Worm (Caenorhabditis elegans) whole organism, young adult: ENCODE data around the gene T23B12.11.

Experiments
- D2030.7 ChIP-seq: fragments of 200-800 bp; sonication (Bioruptor generic); IDR thresholded peaks from 2 replicates; pipeline ENCODE4 v1.3.6; 2022; ENCODE audit warnings: missing genetic modification reagents, missing genetic modification characterization, missing compliant biosample characterization
- F10E7.11 ChIP-seq: sonication (generic microtip); optimal IDR thresholded peaks from 2 replicates; lab custom pipeline; 2017; ENCODE audit warnings: mild to moderate bottlenecking, missing genetic modification characterization, moderate library complexity, missing compliant biosample characterization
- F33H1.4 ChIP-seq: fragments of 200-800 bp; sonication (Bioruptor generic); IDR thresholded peaks from 2 replicates; pipeline ENCODE4 v1.3.6; 2022; ENCODE audit warnings: missing genetic modification reagents, missing genetic modification characterization, missing compliant biosample characterization
- F37B4.10 ChIP-seq: fragments of 200-800 bp; sonication (Bioruptor generic); IDR thresholded peaks from 2 replicates; pipeline ENCODE4 v1.3.6; 2022; ENCODE audit warnings: missing genetic modification characterization, missing compliant biosample characterization
- F39B2.1 ChIP-seq: fragments of 200-800 bp; sonication (Bioruptor generic); IDR thresholded peaks from 2 replicates; pipeline ENCODE4 v1.3.6; 2022; ENCODE audit warnings: missing genetic modification reagents, missing genetic modification characterization, missing compliant biosample characterization
- F49E8.2 ChIP-seq: sonication (generic microtip); optimal IDR thresholded peaks from 3 replicates; lab custom pipeline; 2017; ENCODE audit warnings: missing genetic modification characterization, mild to moderate bottlenecking, missing compliant biosample characterization, antibody characterized with exemption, moderate library complexity; ENCODE audit not compliant: insufficient read depth
- F52B5.7 ChIP-seq: sonication (generic microtip); optimal IDR thresholded peaks from 2 replicates; lab custom pipeline; 2016; ENCODE audit warnings: mild to moderate bottlenecking, missing genetic modification characterization, missing compliant biosample characterization
- F57A8.1 ChIP-seq: fragments of 200-800 bp; sonication (Bioruptor generic); optimal IDR thresholded peaks from 2 replicates; lab custom pipeline; 2018; ENCODE audit warnings: mild to moderate bottlenecking, missing genetic modification characterization, moderate library complexity, missing compliant biosample characterization
- Y53F4B.3 ChIP-seq: fragments of 200-800 bp; sonication (Bioruptor generic); IDR thresholded peaks from 2 replicates; pipeline ENCODE4 v1.3.6; 2022; ENCODE audit warnings: missing genetic modification reagents, missing genetic modification characterization, missing compliant biosample characterization
- Y79H2A.3 ChIP-seq: fragments of 200-800 bp; sonication (Bioruptor generic); conservative IDR thresholded peaks from 2 replicates; pipeline ENCODE4 v1.3.6; 2022; ENCODE audit warnings: missing genetic modification reagents, missing genetic modification characterization, missing compliant biosample characterization
- attf-3 ChIP-seq: fragments of 200-800 bp; sonication (Bioruptor generic); conservative IDR thresholded peaks from 2 replicates; pipeline ENCODE4 v1.3.6; 2022; ENCODE audit warnings: missing genetic modification reagents, missing genetic modification characterization, missing compliant biosample characterization
- ccch-3 ChIP-seq: fragments of 200-800 bp; sonication (Bioruptor generic); optimal IDR thresholded peaks from 2 replicates; lab custom pipeline; 2018; ENCODE audit warnings: mild to moderate bottlenecking, missing genetic modification characterization, missing compliant biosample characterization
- cebp-2 ChIP-seq: fragments of 200-800 bp; sonication (Bioruptor generic); IDR thresholded peaks from 2 replicates; pipeline ENCODE4 v1.3.6; 2022; ENCODE audit warnings: missing genetic modification characterization, missing compliant biosample characterization
- ceh-100 ChIP-seq: fragments of 200-800 bp; sonication (Bioruptor generic); IDR thresholded peaks from 2 replicates; pipeline ENCODE4 v1.3.6; 2022; ENCODE audit warnings: missing genetic modification reagents, missing genetic modification characterization, missing compliant biosample characterization
- ceh-27 ChIP-seq: fragments of 200-800 bp; sonication (Bioruptor generic); optimal IDR thresholded peaks from 2 replicates; lab custom pipeline; 2018; ENCODE audit warnings: mild to moderate bottlenecking, missing genetic modification characterization, moderate library complexity, missing compliant biosample characterization
- ceh-40 ChIP-seq: fragments of 200-800 bp; sonication (Bioruptor generic); IDR thresholded peaks from 2 replicates; pipeline ENCODE4 v1.3.6; 2022; ENCODE audit warnings: missing genetic modification characterization, missing compliant biosample characterization
- egl-18 ChIP-seq: fragments of 200-800 bp; sonication (Bioruptor generic); IDR thresholded peaks from 2 replicates; pipeline ENCODE4 v1.3.6; 2022; ENCODE audit warnings: missing genetic modification reagents, missing genetic modification characterization, missing compliant biosample characterization
- egl-44 ChIP-seq: fragments of 200-800 bp; sonication (Bioruptor generic); IDR thresholded peaks from 2 replicates; pipeline ENCODE4 v1.3.6; 2022; ENCODE audit warnings: missing genetic modification reagents, missing genetic modification characterization, missing compliant biosample characterization
- hlh-12 ChIP-seq: sonication (generic microtip); optimal IDR thresholded peaks from 2 replicates; lab custom pipeline; 2016; ENCODE audit warnings: missing genetic modification characterization, missing compliant biosample characterization
- hmg-1.2 ChIP-seq: fragments of 200-800 bp; sonication (Bioruptor generic); IDR thresholded peaks from 2 replicates; pipeline ENCODE4 v1.3.6; 2022; ENCODE audit warnings: missing genetic modification reagents, missing genetic modification characterization, missing compliant biosample characterization
- hrde-1 ChIP-seq: sonication (generic microtip); optimal IDR thresholded peaks from 2 replicates; lab custom pipeline; 2016; ENCODE audit warnings: missing genetic modification characterization, mild to moderate bottlenecking, missing compliant biosample characterization, moderate library complexity, missing genotype, missing genetic modification reagents, borderline replicate concordance
- lin-26 ChIP-seq: fragments of 200-800 bp; sonication (Bioruptor generic); IDR thresholded peaks from 2 replicates; pipeline ENCODE4 v1.3.6; 2022; ENCODE audit warnings: missing genetic modification reagents, missing genetic modification characterization, missing compliant biosample characterization
- lin-35 ChIP-seq, 3 experiments: fragments of 150-350 bp in 2 of 3; sonication (generic microtip) in 1 of 3; optimal IDR thresholded peaks; 2 replicates each; lab custom pipeline; 2014 to 2018; ENCODE audit warnings: missing biosample characterization in 3 of 3, missing genetic modification characterization in 3 of 3, missing genetic modification reagents in 3 of 3
- lir-1 ChIP-seq: fragments of 200-800 bp; sonication (Bioruptor generic); conservative IDR thresholded peaks from 2 replicates; pipeline ENCODE4 v1.3.6; 2022; ENCODE audit warnings: missing genetic modification reagents, missing genetic modification characterization, missing compliant biosample characterization
- lsl-1 ChIP-seq: fragments of 200-800 bp; sonication (Bioruptor generic); optimal IDR thresholded peaks from 2 replicates; lab custom pipeline; 2018; ENCODE audit warnings: mild to moderate bottlenecking, missing genetic modification characterization, moderate library complexity, missing compliant biosample characterization
- madf-3 ChIP-seq: fragments of 200-800 bp; sonication (Bioruptor generic); IDR thresholded peaks from 2 replicates; pipeline ENCODE4 v1.3.6; 2022; ENCODE audit warnings: missing genetic modification reagents, missing genetic modification characterization, missing compliant biosample characterization
- nfya-2 ChIP-seq: fragments of 200-800 bp; sonication (Bioruptor generic); IDR thresholded peaks from 2 replicates; pipeline ENCODE4 v1.3.6; 2022; ENCODE audit warnings: missing genetic modification reagents, missing genetic modification characterization, missing compliant biosample characterization
- nhr-179 ChIP-seq: sonication (generic microtip); optimal IDR thresholded peaks from 2 replicates; lab custom pipeline; 2016; ENCODE audit warnings: mild to moderate bottlenecking, missing genetic modification characterization, missing compliant biosample characterization
- nhr-27 ChIP-seq: fragments of 200-800 bp; sonication (Bioruptor generic); optimal IDR thresholded peaks from 2 replicates; lab custom pipeline; 2018; ENCODE audit warnings: mild to moderate bottlenecking, missing genetic modification characterization, moderate library complexity, missing compliant biosample characterization
- nhr-80 ChIP-seq: sonication (generic microtip); optimal IDR thresholded peaks from 2 replicates; lab custom pipeline; 2016; ENCODE audit warnings: missing genetic modification characterization, missing compliant biosample characterization
- snpc-1.1 ChIP-seq: sonication (generic microtip); optimal IDR thresholded peaks from 2 replicates; lab custom pipeline; 2017; ENCODE audit warnings: missing genetic modification characterization, mild to moderate bottlenecking, missing compliant biosample characterization, antibody characterized with exemption, moderate library complexity, missing genotype, missing genetic modification reagents; ENCODE audit not compliant: insufficient read depth
- sptf-2 ChIP-seq: fragments of 200-800 bp; sonication (Bioruptor generic); optimal IDR thresholded peaks from 2 replicates; lab custom pipeline; 2018; ENCODE audit warnings: mild to moderate bottlenecking, missing genetic modification characterization, missing compliant biosample characterization
- tbx-9 ChIP-seq: sonication (generic microtip); optimal IDR thresholded peaks from 2 replicates; lab custom pipeline; 2016; ENCODE audit warnings: borderline replicate concordance, missing genetic modification characterization, inconsistent platforms, missing compliant biosample characterization
- tlf-1 ChIP-seq: fragments of 200-800 bp; sonication (Bioruptor generic); optimal IDR thresholded peaks from 2 replicates; lab custom pipeline; 2018; ENCODE audit warnings: mild to moderate bottlenecking, missing genetic modification characterization, missing compliant biosample characterization
- xnd-1 ChIP-seq: sonication (generic microtip); optimal IDR thresholded peaks from 2 replicates; lab custom pipeline; 2016; ENCODE audit warnings: missing genotype, missing genetic modification reagents, missing genetic modification characterization, missing compliant biosample characterization

Gene T23B12.11

ce11 chrV:8468740-8469139, 13.5 kb downstream of the T23B12.11 start, which contains the start of gene phf-30:
Gene phf-30 (plus strand): TSS chrV:8469040.
- TF ChIP-seq tbx-9 (tag; lab: Kevin White, UChicago) (no peak), F10E7.11 (tag; lab: Kevin White, UChicago) (no peak), cebp-2 (no peak), egl-18 (GFP tag; lab: Robert Waterston, UW) (no peak), attf-3 (GFP tag; lab: Robert Waterston, UW) (no peak), lsl-1 (GFP tag; lab: Kevin White, UChicago) (no peak), lin-26 (GFP tag; lab: Robert Waterston, UW) (no peak), Y79H2A.3 (GFP tag; lab: Robert Waterston, UW) (no peak), nhr-80 (tag; lab: Kevin White, UChicago) (no peak)
- TF ChIP-seq, all 124 proteins: peak for 0

ce11 chrV:8470906-8471305, 15.7 kb downstream of the T23B12.11 start, which contains the start of gene gplb-1:
Gene gplb-1 (minus strand): TSS chrV:8471242.
- TF ChIP-seq D2030.7 (no peak), F33H1.4 (GFP tag; lab: Robert Waterston, UW) (no peak), Y53F4B.3 (no peak), egl-44 (GFP tag; lab: Robert Waterston, UW) (no peak), ceh-100 (GFP tag; lab: Robert Waterston, UW) (no peak), F49E8.2 (no peak), snpc-1.1 (tag; lab: Kevin White, UChicago) (no peak), ceh-40 (GFP tag; lab: Robert Waterston, UW) (no peak), hrde-1 (tag; lab: Kevin White, UChicago) (no peak), nfya-2 (no peak), F39B2.1 (no peak), tbx-9 (tag; lab: Kevin White, UChicago) (no peak), lir-1 (GFP tag; lab: Robert Waterston, UW) (no peak), hlh-12 (no peak)
- TF ChIP-seq, all 124 proteins: peak for 0

ce11 chrV:8481274-8481673, 26.1 kb downstream of the T23B12.11 start:
- TF ChIP-seq hmg-1.2 (GFP tag; lab: Robert Waterston, UW) (no peak), xnd-1 (tag; lab: Kevin White, UChicago) (no peak), ccch-3 (no peak), tlf-1 (GFP tag; lab: Kevin White, UChicago) (no peak), cebp-2 (no peak), F37B4.10 (GFP tag; lab: Robert Waterston, UW) (no peak)

ce11 chrV:8494260-8494939, 39.2 kb downstream of the T23B12.11 start, which contains the start of gene pxn-1:
Gene pxn-1 (plus strand): TSS chrV:8494889.
- no peak for TF ChIP-seq nhr-179 (tag; lab: Kevin White, UChicago)
- TF ChIP-seq nhr-27 (tag; lab: Kevin White, UChicago) = no peak
- TF ChIP-seq F57A8.1 (GFP tag; lab: Kevin White, UChicago) = no peak
- TF ChIP-seq nfya-2 = no peak
- TF ChIP-seq sptf-2 = no peak
- TF ChIP-seq Y53F4B.3 = no peak
- no peak for TF ChIP-seq madf-3 (GFP tag; lab: Robert Waterston, UW)
- no peak for TF ChIP-seq lin-35 (GFP tag; optimal IDR thresholded peaks at IDR 0.05; lab: Kevin White, UChicago)
- no peak for TF ChIP-seq F52B5.7 (tag; lab: Kevin White, UChicago)
- no peak for TF ChIP-seq ceh-27 (GFP tag; lab: Kevin White, UChicago)
- TF ChIP-seq ccch-3 = no peak
- TF ChIP-seq, all 124 proteins: peak for 0
